Worm (Caenorhabditis elegans) whole organism, young adult: ENCODE results near the gene F31E8.4.

ENCODE experiments used
- B0035.1 ChIP-seq: sonication (generic microtip); optimal IDR thresholded peaks from 2 replicates; lab custom pipeline; 2016; ENCODE audit warnings: missing genetic modification characterization, mild to moderate bottlenecking, missing compliant biosample characterization, missing genotype, missing genetic modification reagents
- C06A6.2 ChIP-seq: fragments of 200-800 bp; sonication (Bioruptor generic); conservative IDR thresholded peaks from 2 replicates; pipeline ENCODE4 v1.3.6; 2022; ENCODE audit warnings: missing genetic modification characterization, missing compliant biosample characterization
- C17E4.6 ChIP-seq: fragments of 200-800 bp; sonication (Bioruptor generic); IDR thresholded peaks from 2 replicates; pipeline ENCODE4 v1.3.6; 2022; ENCODE audit warnings: missing genetic modification reagents, missing genetic modification characterization, missing compliant biosample characterization
- D2030.7 ChIP-seq: fragments of 200-800 bp; sonication (Bioruptor generic); IDR thresholded peaks from 2 replicates; pipeline ENCODE4 v1.3.6; 2022; ENCODE audit warnings: missing genetic modification reagents, missing genetic modification characterization, missing compliant biosample characterization
- F10E7.11 ChIP-seq: sonication (generic microtip); optimal IDR thresholded peaks from 2 replicates; lab custom pipeline; 2017; ENCODE audit warnings: mild to moderate bottlenecking, missing genetic modification characterization, moderate library complexity, missing compliant biosample characterization
- F37B4.10 ChIP-seq: fragments of 200-800 bp; sonication (Bioruptor generic); IDR thresholded peaks from 2 replicates; pipeline ENCODE4 v1.3.6; 2022; ENCODE audit warnings: missing genetic modification characterization, missing compliant biosample characterization
- F57A8.1 ChIP-seq: fragments of 200-800 bp; sonication (Bioruptor generic); optimal IDR thresholded peaks from 2 replicates; lab custom pipeline; 2018; ENCODE audit warnings: mild to moderate bottlenecking, missing genetic modification characterization, moderate library complexity, missing compliant biosample characterization
- F57C9.4 ChIP-seq: sonication (generic microtip); optimal IDR thresholded peaks from 2 replicates; lab custom pipeline; 2017; ENCODE audit warnings: mild to moderate bottlenecking, missing genetic modification characterization, missing compliant biosample characterization
- Y53F4B.3 ChIP-seq: fragments of 200-800 bp; sonication (Bioruptor generic); IDR thresholded peaks from 2 replicates; pipeline ENCODE4 v1.3.6; 2022; ENCODE audit warnings: missing genetic modification reagents, missing genetic modification characterization, missing compliant biosample characterization
- Y53G8AR.9 ChIP-seq: fragments of 200-800 bp; sonication (Bioruptor generic); conservative IDR thresholded peaks from 2 replicates; pipeline ENCODE4 v1.3.6; 2022; ENCODE audit warnings: missing genetic modification reagents, missing genetic modification characterization, missing compliant biosample characterization
- aptf-3 ChIP-seq: fragments of 200-800 bp; sonication (Bioruptor generic); IDR thresholded peaks from 2 replicates; pipeline ENCODE4 v1.3.6; 2022; ENCODE audit warnings: missing genetic modification characterization, missing compliant biosample characterization
- attf-5 ChIP-seq: fragments of 200-800 bp; sonication (Bioruptor generic); optimal IDR thresholded peaks from 2 replicates; lab custom pipeline; 2018; ENCODE audit warnings: mild to moderate bottlenecking, missing genetic modification characterization, missing compliant biosample characterization
- bed-2 ChIP-seq: fragments of 200-800 bp; sonication (Bioruptor generic); IDR thresholded peaks from 2 replicates; pipeline ENCODE4 v1.3.6; 2022; ENCODE audit warnings: missing genetic modification reagents, missing genetic modification characterization, missing compliant biosample characterization
- cebp-2 ChIP-seq: fragments of 200-800 bp; sonication (Bioruptor generic); IDR thresholded peaks from 2 replicates; pipeline ENCODE4 v1.3.6; 2022; ENCODE audit warnings: missing genetic modification characterization, missing compliant biosample characterization
- ceh-58 ChIP-seq: fragments of 200-800 bp; sonication (Bioruptor generic); IDR thresholded peaks from 2 replicates; pipeline ENCODE4 v1.3.6; 2022; ENCODE audit warnings: missing genetic modification characterization, missing compliant biosample characterization
- ceh-91 ChIP-seq: fragments of 200-800 bp; sonication (Bioruptor generic); IDR thresholded peaks from 2 replicates; pipeline ENCODE4 v1.3.6; 2022; ENCODE audit warnings: missing genetic modification reagents, missing genetic modification characterization, missing compliant biosample characterization
- die-1 ChIP-seq: sonication (generic microtip); optimal IDR thresholded peaks from 2 replicates; lab custom pipeline; 2016; ENCODE audit warnings: missing genotype, mild to moderate bottlenecking, missing genetic modification characterization, missing compliant biosample characterization
- dox-1 ChIP-seq: fragments of 200-800 bp; sonication (Bioruptor generic); IDR thresholded peaks from 2 replicates; pipeline ENCODE4 v1.3.6; 2022; ENCODE audit warnings: missing genetic modification reagents, missing genetic modification characterization, missing compliant biosample characterization
- dpl-1 ChIP-seq: fragments of 150-350 bp; optimal IDR thresholded peaks from 2 replicates; lab custom pipeline; 2014; ENCODE audit warnings: missing biosample characterization, missing genetic modification reagents, missing genetic modification characterization
- ekl-4 ChIP-seq: fragments of 200-800 bp; sonication (Bioruptor generic); IDR thresholded peaks from 2 replicates; pipeline ENCODE4 v1.3.6; 2022; ENCODE audit warnings: missing genetic modification reagents, missing genetic modification characterization, missing compliant biosample characterization
- ets-4 ChIP-seq: fragments of 200-800 bp; sonication (Bioruptor generic); optimal IDR thresholded peaks from 2 replicates; lab custom pipeline; 2018; ENCODE audit warnings: mild to moderate bottlenecking, missing genetic modification characterization, missing compliant biosample characterization
- him-1 ChIP-seq: sonication (generic microtip); optimal IDR thresholded peaks from 2 replicates; lab custom pipeline; 2016; ENCODE audit warnings: missing genotype, missing genetic modification reagents, missing genetic modification characterization, missing compliant biosample characterization
- hlh-26 ChIP-seq: fragments of 200-800 bp; sonication (Bioruptor generic); conservative IDR thresholded peaks from 2 replicates; pipeline ENCODE4 v1.3.6; 2022; ENCODE audit warnings: missing genetic modification reagents, missing genetic modification characterization, missing compliant biosample characterization
- hmg-1.2 ChIP-seq: fragments of 200-800 bp; sonication (Bioruptor generic); IDR thresholded peaks from 2 replicates; pipeline ENCODE4 v1.3.6; 2022; ENCODE audit warnings: missing genetic modification reagents, missing genetic modification characterization, missing compliant biosample characterization
- hrde-1 ChIP-seq: sonication (generic microtip); optimal IDR thresholded peaks from 2 replicates; lab custom pipeline; 2016; ENCODE audit warnings: missing genetic modification characterization, mild to moderate bottlenecking, missing compliant biosample characterization, moderate library complexity, missing genotype, missing genetic modification reagents, borderline replicate concordance
- hsf-1 ChIP-seq: fragments of 200-800 bp; sonication (Bioruptor generic); IDR thresholded peaks from 2 replicates; pipeline ENCODE4 v1.3.6; 2022; ENCODE audit warnings: missing genetic modification reagents, missing genetic modification characterization, missing compliant biosample characterization
- let-607 ChIP-seq, 2 experiments: fragments of 200-800 bp in 1 of 2; sonication (Bioruptor generic) in 1 of 2; sonication (generic microtip) in 1 of 2; optimal IDR thresholded peaks; 2 replicates each; lab custom pipeline; 2016 to 2018; ENCODE audit warnings: mild to moderate bottlenecking in 2 of 2, missing compliant biosample characterization in 2 of 2, missing genetic modification characterization in 2 of 2, moderate library complexity in 2 of 2, missing genotype in 1 of 2
- lin-35 ChIP-seq, 3 experiments: fragments of 150-350 bp in 2 of 3; sonication (generic microtip) in 1 of 3; optimal IDR thresholded peaks; 2 replicates each; lab custom pipeline; 2014 to 2018; ENCODE audit warnings: missing biosample characterization in 3 of 3, missing genetic modification characterization in 3 of 3, missing genetic modification reagents in 3 of 3
- lin-40 ChIP-seq: sonication (generic microtip); optimal IDR thresholded peaks from 2 replicates; lab custom pipeline; 2016; ENCODE audit warnings: missing genetic modification characterization, mild to moderate bottlenecking, missing compliant biosample characterization, missing genotype, missing genetic modification reagents
- lsy-27 ChIP-seq: sonication (generic microtip); optimal IDR thresholded peaks from 2 replicates; lab custom pipeline; 2017; ENCODE audit warnings: missing genetic modification characterization, mild to moderate bottlenecking, missing compliant biosample characterization, antibody characterized with exemption, missing genotype, borderline replicate concordance; ENCODE audit not compliant: insufficient read depth
- madf-8 ChIP-seq: fragments of 200-800 bp; sonication (Bioruptor generic); conservative IDR thresholded peaks from 2 replicates; pipeline ENCODE4 v1.3.6; 2022; ENCODE audit warnings: missing genetic modification reagents, missing genetic modification characterization, missing compliant biosample characterization
- mel-28 ChIP-seq: sonication (generic microtip); optimal IDR thresholded peaks from 2 replicates; lab custom pipeline; 2016; ENCODE audit warnings: borderline replicate concordance, mild to moderate bottlenecking, missing genetic modification characterization, missing compliant biosample characterization
- mes-4 ChIP-seq: sonication (generic microtip); optimal IDR thresholded peaks from 2 replicates; lab custom pipeline; 2016; ENCODE audit warnings: missing genotype, missing genetic modification characterization, missing compliant biosample characterization
- nfyb-1 ChIP-seq: fragments of 200-800 bp; sonication (Bioruptor generic); IDR thresholded peaks from 2 replicates; pipeline ENCODE4 v1.3.6; 2022; ENCODE audit warnings: missing genetic modification reagents, missing genetic modification characterization, missing compliant biosample characterization
- nhr-120 ChIP-seq: fragments of 200-800 bp; sonication (Bioruptor generic); IDR thresholded peaks from 2 replicates; pipeline ENCODE4 v1.3.6; 2022; ENCODE audit warnings: missing genetic modification characterization, missing compliant biosample characterization
- pbrm-1 ChIP-seq: fragments of 200-800 bp; sonication (Bioruptor generic); IDR thresholded peaks from 2 replicates; pipeline ENCODE4 v1.3.6; 2022; ENCODE audit warnings: missing genetic modification reagents, missing genetic modification characterization, missing compliant biosample characterization
- pha-4 ChIP-seq: fragments of 150-350 bp; sonication (generic microtip); optimal IDR thresholded peaks from 2 replicates; lab custom pipeline; 2014; ENCODE audit warnings: missing biosample characterization, missing genetic modification reagents, missing genetic modification characterization
- rcor-1 ChIP-seq: fragments of 200-800 bp; sonication (Bioruptor generic); IDR thresholded peaks from 2 replicates; pipeline ENCODE4 v1.3.6; 2022; ENCODE audit warnings: missing genetic modification reagents, missing genetic modification characterization, missing compliant biosample characterization
- rec-8 ChIP-seq, 2 experiments: sonication (generic microtip); optimal IDR thresholded peaks; 2 replicates each; lab custom pipeline; 2016; ENCODE audit warnings: mild to moderate bottlenecking in 2 of 2, missing genetic modification characterization in 2 of 2, missing genetic modification reagents in 2 of 2, missing genotype in 2 of 2, missing biosample characterization in 1 of 2, missing compliant biosample characterization in 1 of 2, moderate library complexity in 1 of 2
- rpc-1 ChIP-seq, 2 experiments: fragments of 150-350 bp in 1 of 2; sonication (generic microtip) in 1 of 2; optimal IDR thresholded peaks; 2 replicates each; lab custom pipeline; 2014 to 2018; ENCODE audit warnings: missing biosample characterization in 1 of 2, missing genetic modification characterization in 1 of 2, missing genetic modification reagents in 1 of 2, missing genotype in 1 of 2
- snpc-1.1 ChIP-seq: sonication (generic microtip); optimal IDR thresholded peaks from 2 replicates; lab custom pipeline; 2017; ENCODE audit warnings: missing genetic modification characterization, mild to moderate bottlenecking, missing compliant biosample characterization, antibody characterized with exemption, moderate library complexity, missing genotype, missing genetic modification reagents; ENCODE audit not compliant: insufficient read depth
- unc-62 ChIP-seq: fragments of 150-350 bp; optimal IDR thresholded peaks from 2 replicates; lab custom pipeline; 2014; ENCODE audit warnings: missing biosample characterization, missing genetic modification reagents, missing genetic modification characterization
- ztf-18 ChIP-seq: sonication (generic microtip); optimal IDR thresholded peaks from 2 replicates; lab custom pipeline; 2016; ENCODE audit warnings: missing genotype, mild to moderate bottlenecking, missing genetic modification characterization, missing compliant biosample characterization
- ztf-22 ChIP-seq: fragments of 200-800 bp; sonication (Bioruptor generic); optimal IDR thresholded peaks from 2 replicates; lab custom pipeline; 2018; ENCODE audit warnings: mild to moderate bottlenecking, missing genetic modification characterization, moderate library complexity, missing compliant biosample characterization

Gene F31E8.4

ce11 chrII:6764734-6765133 lies 35.2 kb downstream of the F31E8.4 start, which contains the start of gene nlp-50:
nlp-50 (plus strand) TSS chrII:6765034.
- TF ChIP-seq rcor-1 (GFP tag; lab: Robert Waterston, UW) = no peak
- no peak for TF ChIP-seq hlh-26 (GFP tag; lab: Robert Waterston, UW)
- TF ChIP-seq madf-8 (GFP tag; lab: Robert Waterston, UW) = no peak
- TF ChIP-seq nhr-120 (GFP tag; lab: Robert Waterston, UW) = no peak
- no peak for TF ChIP-seq F57A8.1 (GFP tag; lab: Kevin White, UChicago)
- no peak for TF ChIP-seq Y53F4B.3 (GFP tag; lab: Robert Waterston, UW)
- TF ChIP-seq F10E7.11 (tag; lab: Kevin White, UChicago) = no peak
- TF ChIP-seq lin-35 (GFP tag; optimal IDR thresholded peaks at IDR 0.05; lab: Kevin White, UChicago) = no peak
- no peak for TF ChIP-seq hmg-1.2
- TF ChIP-seq rec-8 (tag; optimal IDR thresholded peaks at IDR 0.05; lab: Kevin White, UChicago) = no peak
- TF ChIP-seq die-1 (tag; lab: Kevin White, UChicago) = no peak
- TF ChIP-seq F57C9.4 = no peak
- TF ChIP-seq, all 124 proteins: peak for 0

ce11 chrII:6756232-6756631 lies 43.7 kb downstream of the F31E8.4 start, which contains the start of gene F41G3.3:
F41G3.3 (plus strand) TSS chrII:6756532.
- TF ChIP-seq ztf-22 (GFP tag; lab: Kevin White, UChicago) (no peak), lsy-27 (tag; lab: Kevin White, UChicago) (no peak), bed-2 (GFP tag; lab: Robert Waterston, UW) (no peak), dpl-1 (GFP tag; lab: Kevin White, UChicago) (no peak), hrde-1 (tag; lab: Kevin White, UChicago) (no peak), mel-28 (tag; lab: Kevin White, UChicago) (no peak), mes-4 (tag; lab: Kevin White, UChicago) (no peak), pha-4 (tag; lab: Kevin White, UChicago) (no peak), hsf-1 (GFP tag; lab: Robert Waterston, UW) (no peak), pbrm-1 (no peak), ceh-91 (GFP tag; lab: Robert Waterston, UW) (no peak), F37B4.10 (no peak), cebp-2 (GFP tag; lab: Robert Waterston, UW) (no peak), F10E7.11 (tag; lab: Kevin White, UChicago) (no peak), lin-40 (tag; lab: Kevin White, UChicago) (no peak), B0035.1 (tag; lab: Kevin White, UChicago) (no peak), hmg-1.2 (no peak), dox-1 (GFP tag; lab: Robert Waterston, UW) (no peak)

DNA sequence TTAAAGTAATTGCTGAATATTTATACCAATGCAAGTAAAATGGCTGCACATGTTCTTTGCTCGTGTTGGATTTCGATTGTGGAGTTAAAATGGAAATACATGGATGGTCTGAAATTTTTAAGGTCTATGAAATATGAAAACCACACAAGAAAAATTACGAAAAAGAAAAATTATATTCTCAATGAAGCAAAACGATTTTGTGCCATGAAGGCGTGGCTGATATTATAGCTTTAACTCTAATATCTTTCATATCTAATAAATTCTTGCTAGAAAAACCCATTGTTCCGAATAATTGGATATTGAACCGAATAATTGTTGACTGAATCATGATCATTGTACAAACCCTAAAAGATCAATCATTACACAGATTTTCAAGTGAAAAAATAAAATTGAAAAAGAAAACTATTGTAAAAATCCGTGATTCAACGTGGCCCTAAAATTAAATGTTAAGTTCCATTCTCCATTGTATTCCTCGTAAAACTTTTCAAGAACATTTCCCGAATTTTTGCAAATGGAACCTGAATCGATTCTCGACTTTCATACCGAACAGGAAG lies 45.2 kb downstream of the F31E8.4 start, which contains the start of the genes srx-95 and fis-1:
TSS of gene srx-95 (minus strand) at position 101 of the 554 bp plus-strand sequence.
TSS of gene fis-1 (plus strand) at position 504 of the 554 bp plus-strand sequence.
- no peak for TF ChIP-seq bed-2 (GFP tag; lab: Robert Waterston, UW)
- no peak for TF ChIP-seq let-607 (tag; optimal IDR thresholded peaks at IDR 0.05; lab: Kevin White, UChicago)
- TF ChIP-seq unc-62 (GFP tag; lab: Kevin White, UChicago) = no peak
- TF ChIP-seq ceh-58 (GFP tag; lab: Robert Waterston, UW) = no peak
- no peak for TF ChIP-seq ets-4
- TF ChIP-seq aptf-3 (GFP tag; lab: Robert Waterston, UW) = no peak
- TF ChIP-seq nfyb-1 (GFP tag; lab: Robert Waterston, UW) = no peak
- TF ChIP-seq F37B4.10 = no peak
- TF ChIP-seq dpl-1 (GFP tag; lab: Kevin White, UChicago) = no peak
- TF ChIP-seq attf-5 (GFP tag; lab: Kevin White, UChicago) = no peak
- TF ChIP-seq snpc-1.1 (tag; lab: Kevin White, UChicago) = no peak
- TF ChIP-seq him-1 (tag; lab: Kevin White, UChicago) = no peak
- TF ChIP-seq C17E4.6 = no peak
- no peak for TF ChIP-seq C06A6.2 (GFP tag; lab: Robert Waterston, UW)
- TF ChIP-seq Y53G8AR.9 (GFP tag; lab: Robert Waterston, UW) = no peak
- no peak for TF ChIP-seq rpc-1 (optimal IDR thresholded peaks at IDR 0.05; lab: Kevin White, UChicago)
- no peak for TF ChIP-seq rpc-1 (tag; optimal IDR thresholded peaks at IDR 0.05; lab: Kevin White, UChicago)
- TF ChIP-seq ekl-4 = no peak
- TF ChIP-seq ztf-18 (tag; lab: Kevin White, UChicago) = no peak
- TF ChIP-seq D2030.7 (GFP tag; lab: Robert Waterston, UW) = no peak
- TF ChIP-seq, all 124 proteins: peak for 0
